Worm (Caenorhabditis elegans): ENCODE data around the gene ttr-50.

Gene ttr-50

DNA sequence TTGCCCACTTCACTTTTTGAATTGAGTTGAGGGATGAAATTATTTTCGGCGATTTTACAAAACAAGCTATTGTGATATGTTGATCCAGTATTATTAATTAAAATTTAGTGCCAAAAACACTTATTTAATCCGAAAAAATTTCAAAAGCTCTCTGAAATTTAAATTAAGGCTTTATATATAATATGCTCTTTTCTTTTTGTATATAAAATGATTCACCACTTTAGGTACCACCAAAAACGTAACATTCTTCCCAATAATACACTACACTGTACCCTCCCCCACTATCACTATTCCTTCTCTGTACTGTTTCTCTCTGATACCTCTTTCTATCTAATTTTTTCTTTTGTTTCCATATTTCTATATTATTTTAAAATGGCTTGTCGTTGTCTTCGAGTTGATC lies 3.0 kb upstream of the ttr-50 start, which contains the start of gene prx-2:
prx-2 (plus strand) TSS at position 301 of the 400 bp plus-strand sequence.
- TF ChIP-seq unc-62 (GFP tag; optimal IDR thresholded peaks at IDR 0.05), result no peak

DNA sequence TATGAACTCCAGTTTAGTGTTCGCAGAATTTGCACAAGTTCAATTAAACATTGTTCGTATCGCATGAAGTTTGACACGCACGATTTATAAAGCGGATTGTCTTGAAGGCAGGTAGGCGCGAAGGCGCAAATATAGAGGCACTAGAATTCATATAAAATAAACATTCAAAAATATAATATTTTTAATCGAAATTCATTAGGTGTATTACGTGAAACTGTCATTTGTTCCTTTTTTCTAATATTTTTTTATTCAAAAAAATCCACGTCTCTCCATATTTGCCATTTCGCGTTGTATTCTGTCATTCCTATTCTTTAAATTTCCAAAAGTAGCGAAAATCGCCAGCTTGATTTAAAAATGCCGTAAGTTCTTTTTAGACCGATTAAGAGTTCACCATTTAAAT lies 987 bp upstream of the ttr-50 start, which contains the start of gene ZK809.1:
ZK809.1 (plus strand) TSS at position 301 of the 400 bp plus-strand sequence.
- no peak for TF ChIP-seq unc-62 (GFP tag; optimal IDR thresholded peaks at IDR 0.05)

DNA sequence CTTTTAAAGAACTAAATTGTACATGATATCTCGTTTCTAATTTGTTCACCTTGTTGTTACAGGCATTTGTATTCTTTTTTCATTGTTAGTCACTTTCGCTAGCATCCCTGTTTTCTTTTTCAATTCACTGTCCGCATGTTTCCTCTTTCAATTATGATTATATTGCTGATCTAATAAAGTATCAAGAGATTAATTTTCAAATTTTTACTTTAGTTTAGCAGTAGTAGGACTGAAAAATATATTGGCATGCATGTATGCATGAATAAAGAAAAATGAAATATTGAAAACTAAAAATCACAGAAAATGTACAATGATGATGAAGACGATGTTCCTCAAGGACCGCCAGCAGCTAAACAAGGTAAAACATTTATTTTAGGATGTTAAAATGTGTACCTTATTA lies 2.8 kb downstream of the ttr-50 start, which contains the start of gene rbm-17:
rbm-17 (plus strand) TSS at position 301 of the 400 bp plus-strand sequence.
- no peak for TF ChIP-seq unc-62 (GFP tag; optimal IDR thresholded peaks at IDR 0.05)

DNA sequence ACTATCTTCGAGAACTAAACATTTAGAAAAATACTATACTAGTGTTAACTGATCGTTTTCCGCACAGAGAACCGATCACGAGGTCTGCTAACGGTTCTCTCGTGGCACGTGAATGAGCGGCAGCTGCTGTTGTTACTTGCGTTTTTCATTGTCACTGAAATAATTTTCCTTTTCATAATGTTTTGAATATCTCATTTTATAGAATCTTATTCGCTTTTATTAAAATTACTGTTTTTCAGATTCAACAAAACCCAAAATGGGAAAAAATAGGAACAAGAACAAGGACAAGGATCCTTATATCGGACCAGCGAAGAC lies 4.4 kb downstream of the ttr-50 start, which contains the start of gene F58B3.6:
F58B3.6 (plus strand) TSS at position 240 of the 315 bp plus-strand sequence.
- no peak for TF ChIP-seq unc-62 (GFP tag; optimal IDR thresholded peaks at IDR 0.05)

DNA sequence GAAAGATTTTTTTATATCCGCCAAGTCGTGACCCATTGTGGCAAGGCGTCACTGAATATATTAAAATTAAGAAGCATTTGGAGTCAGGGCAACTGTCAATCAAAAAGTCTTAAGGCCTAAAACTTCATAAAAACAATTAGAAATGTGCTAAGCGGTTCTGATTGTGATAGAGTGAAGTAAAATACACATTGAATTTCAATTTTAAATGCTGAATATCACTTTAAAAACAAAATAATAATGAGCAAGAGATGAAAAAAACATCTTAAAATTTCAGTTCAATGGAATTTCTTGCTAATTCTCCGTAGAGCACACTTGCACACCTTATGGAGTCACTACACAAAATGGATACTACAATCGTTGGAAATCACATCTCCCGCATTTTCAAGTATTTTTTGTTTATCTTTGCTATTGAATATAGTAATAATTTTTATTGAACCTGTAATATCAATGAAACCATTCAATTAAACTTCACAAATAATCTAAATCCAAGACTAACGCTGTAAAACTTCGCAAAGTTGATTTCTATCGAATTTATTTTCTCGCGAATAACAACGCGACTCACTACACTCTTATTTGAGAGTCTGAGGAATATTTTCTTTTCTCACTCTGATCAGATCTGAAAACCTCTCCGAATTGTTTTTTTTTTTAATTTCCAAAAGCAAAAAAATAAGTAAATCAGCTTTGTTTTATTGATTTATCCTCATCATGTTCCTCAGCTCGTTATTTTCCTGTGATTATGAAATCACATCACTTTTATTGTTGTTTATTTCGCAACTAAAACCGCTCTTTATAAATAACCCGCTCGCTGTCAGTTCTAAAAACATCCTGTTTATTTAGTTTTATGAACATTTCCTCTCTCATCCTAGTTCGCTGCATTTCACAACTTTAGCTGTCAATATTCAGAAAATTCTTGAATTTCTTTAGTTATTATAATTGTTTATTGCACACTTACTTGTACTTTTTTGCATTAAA lies 5.1 kb downstream of the ttr-50 start, which contains the start of gene mars-1:
mars-1 (minus strand) TSS at position 51 of the 972 bp plus-strand sequence.
- TF ChIP-seq unc-62 (GFP tag; optimal IDR thresholded peaks at IDR 0.05), result no peak

DNA sequence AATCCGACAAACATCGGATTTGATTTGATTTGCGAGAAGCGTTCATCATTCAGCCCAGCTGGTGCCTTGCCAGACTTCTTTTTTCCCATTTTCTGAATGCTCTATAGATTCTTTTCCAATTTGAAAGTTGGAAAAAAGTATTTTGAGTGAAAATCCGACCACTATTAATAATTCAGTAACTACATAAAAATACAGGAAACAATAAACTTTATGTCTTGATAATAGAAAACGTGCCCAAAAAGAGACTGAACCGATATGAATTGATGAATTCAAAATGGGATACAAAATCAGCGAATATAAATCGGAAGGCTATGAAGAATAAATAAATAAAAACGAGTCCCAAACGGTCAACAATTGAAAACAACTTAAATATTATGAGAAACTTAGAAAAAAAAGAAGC lies 9.1 kb downstream of the ttr-50 start, which contains the start of gene F58B3.4:
F58B3.4 (minus strand) TSS at position 101 of the 400 bp plus-strand sequence.
- TF ChIP-seq unc-62 (GFP tag; optimal IDR thresholded peaks at IDR 0.05), result no peak

DNA sequence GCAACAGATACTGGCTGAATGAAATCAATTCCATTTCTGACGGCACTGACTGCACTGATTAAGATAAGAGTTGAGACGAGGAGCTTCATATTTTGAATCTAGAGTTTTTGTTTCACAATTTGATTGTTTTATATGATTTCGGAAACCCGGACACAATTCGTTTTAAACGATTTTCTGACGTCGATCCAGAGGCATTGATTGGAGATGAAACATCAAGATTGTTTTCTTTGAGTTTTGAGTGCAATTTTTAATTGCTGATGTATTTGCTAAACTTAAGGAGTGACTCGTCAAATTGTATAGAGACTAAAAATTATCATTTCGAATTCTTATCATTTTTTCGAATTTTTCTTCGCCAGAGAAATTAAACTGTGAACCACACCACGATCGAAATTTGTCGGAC lies 13.0 kb downstream of the ttr-50 start, which contains the start of gene lys-6:
lys-6 (minus strand) TSS at position 101 of the 400 bp plus-strand sequence.
- no peak for TF ChIP-seq unc-62 (GFP tag; optimal IDR thresholded peaks at IDR 0.05)

DNA sequence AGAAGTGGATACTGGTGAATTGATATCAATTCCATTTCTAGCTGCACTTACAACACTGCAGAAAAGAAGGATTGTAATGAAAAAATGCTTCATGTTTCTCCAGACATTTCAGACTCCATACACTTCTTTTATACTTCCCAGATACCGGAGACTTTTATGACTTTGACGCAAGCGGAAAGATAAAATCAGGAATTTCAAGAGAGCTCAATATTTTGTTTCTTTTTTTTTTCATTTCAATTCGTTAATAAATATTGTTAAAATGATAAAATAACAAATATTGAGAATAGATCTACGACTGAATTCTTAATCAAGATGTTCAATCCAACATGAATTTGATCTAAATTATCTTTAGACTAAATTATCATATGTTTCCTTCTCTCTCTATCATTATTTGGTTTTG lies 15.3 kb downstream of the ttr-50 start, which contains the start of gene lys-5:
lys-5 (minus strand) TSS at position 101 of the 400 bp plus-strand sequence.
- no peak for TF ChIP-seq unc-62 (GFP tag; optimal IDR thresholded peaks at IDR 0.05)

DNA sequence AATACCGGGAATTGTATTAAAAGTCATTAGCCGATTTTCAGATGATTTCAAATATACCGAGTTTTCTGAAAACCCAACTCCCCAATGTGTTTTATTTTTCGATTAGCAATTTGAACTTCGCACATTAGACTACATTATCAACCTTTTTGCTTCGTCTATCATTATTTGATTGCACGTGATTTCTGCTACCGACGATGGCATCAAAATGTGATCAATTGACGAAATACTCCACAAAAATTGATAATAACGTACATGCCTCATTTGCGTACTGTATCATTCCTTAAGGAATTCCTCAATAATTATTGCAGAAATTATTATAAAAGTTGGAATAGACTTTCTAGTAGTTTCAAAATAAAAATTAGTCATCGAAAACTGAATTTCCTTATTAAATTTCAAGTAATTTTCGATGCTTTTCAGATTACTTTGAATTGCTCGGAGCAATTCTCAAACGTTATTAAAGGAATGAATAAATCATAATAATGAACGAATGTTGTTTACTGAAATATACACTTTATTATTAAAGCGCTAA lies 17.0 kb downstream of the ttr-50 start:
- TF ChIP-seq unc-62 (GFP tag; optimal IDR thresholded peaks at IDR 0.05), result no peak

DNA sequence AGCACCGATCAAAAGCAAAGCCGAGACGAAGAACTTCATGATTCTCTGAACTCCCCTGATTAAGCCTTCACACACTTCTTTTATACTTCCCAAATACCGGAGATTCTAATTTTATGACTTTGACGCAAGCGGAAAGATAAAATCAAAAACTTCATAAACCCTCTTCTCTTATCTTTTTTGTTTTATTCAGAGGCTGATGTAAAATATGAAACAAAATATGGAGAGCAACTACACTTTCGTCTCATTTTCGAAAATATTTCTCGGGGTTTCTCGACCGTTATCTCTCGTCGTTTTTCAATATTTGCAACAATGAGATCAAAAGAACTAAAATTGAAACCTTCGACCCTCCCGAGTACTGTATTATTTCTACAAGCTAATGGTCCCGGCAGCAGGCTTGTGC lies 17.8 kb downstream of the ttr-50 start, which contains the start of gene lys-4:
lys-4 (minus strand) TSS at position 115 of the 400 bp plus-strand sequence.
- no peak for TF ChIP-seq unc-62 (GFP tag; optimal IDR thresholded peaks at IDR 0.05)

DNA sequence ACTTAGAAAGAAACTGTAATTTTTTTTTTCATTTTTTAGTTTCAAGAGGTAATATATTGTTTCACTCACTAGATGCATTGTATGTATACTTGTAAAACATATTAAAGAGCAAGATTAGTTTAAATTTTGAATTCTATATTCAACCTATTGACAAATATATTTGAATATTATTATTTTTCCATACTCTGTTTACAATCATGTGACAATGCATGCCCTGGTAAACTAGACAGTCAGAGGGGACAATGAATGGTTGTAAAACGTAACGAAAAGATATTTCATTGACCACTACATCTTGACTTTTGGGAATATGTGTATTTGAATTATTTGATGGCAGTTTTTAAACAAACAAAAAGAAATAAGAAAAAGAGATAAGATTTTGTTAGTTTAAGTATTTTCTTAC lies 18.5 kb downstream of the ttr-50 start:
- no peak for TF ChIP-seq unc-62 (GFP tag; optimal IDR thresholded peaks at IDR 0.05)

DNA sequence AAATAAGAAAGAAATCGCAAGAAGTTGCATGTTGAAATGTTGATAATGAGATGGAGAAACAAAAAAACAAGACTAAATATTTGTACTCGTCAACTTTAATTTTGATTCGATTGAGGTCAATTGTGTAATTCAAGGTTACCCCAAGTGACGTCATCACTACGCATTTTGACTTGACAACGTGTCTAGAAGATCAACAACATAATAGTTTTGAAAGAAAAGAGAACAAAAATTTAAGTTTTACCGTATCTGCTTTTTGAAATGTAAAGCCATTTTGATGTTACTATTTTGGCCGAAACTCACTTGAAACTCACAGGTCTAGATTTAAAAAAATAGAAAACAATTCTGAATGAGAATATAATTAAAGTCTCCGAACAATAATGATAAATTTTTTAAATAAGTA lies 19.9 kb downstream of the ttr-50 start, which contains the start of gene dsl-5:
dsl-5 (minus strand) TSS at position 101 of the 400 bp plus-strand sequence.
- no peak for TF ChIP-seq unc-62 (GFP tag; optimal IDR thresholded peaks at IDR 0.05)

DNA sequence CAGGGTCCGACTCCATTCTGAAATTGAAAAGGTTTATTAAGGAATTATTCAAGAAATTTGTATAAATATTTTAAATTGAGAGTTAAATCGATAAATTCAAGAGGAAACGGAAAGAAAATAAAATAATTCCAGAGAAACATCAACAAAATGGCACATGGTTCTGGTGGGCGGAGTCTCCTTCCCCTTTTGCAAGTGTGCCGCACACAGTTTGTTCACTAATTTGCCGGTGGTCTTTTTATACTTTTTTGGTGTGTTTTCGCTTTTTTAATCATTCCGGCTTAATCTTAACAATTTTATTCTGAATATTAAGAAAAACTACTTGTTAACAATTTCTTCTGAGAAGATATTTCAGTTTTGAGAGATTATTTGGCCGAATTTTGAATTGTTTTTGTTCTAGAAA lies 35.9 kb downstream of the ttr-50 start, which contains the start of the genes ragc-1 and Y24F12A.1:
ragc-1 (minus strand) TSS at position 25 of the 400 bp plus-strand sequence.
Y24F12A.1 (plus strand) TSS at position 346 of the 400 bp plus-strand sequence.
- no peak for TF ChIP-seq unc-62 (GFP tag; optimal IDR thresholded peaks at IDR 0.05)

DNA sequence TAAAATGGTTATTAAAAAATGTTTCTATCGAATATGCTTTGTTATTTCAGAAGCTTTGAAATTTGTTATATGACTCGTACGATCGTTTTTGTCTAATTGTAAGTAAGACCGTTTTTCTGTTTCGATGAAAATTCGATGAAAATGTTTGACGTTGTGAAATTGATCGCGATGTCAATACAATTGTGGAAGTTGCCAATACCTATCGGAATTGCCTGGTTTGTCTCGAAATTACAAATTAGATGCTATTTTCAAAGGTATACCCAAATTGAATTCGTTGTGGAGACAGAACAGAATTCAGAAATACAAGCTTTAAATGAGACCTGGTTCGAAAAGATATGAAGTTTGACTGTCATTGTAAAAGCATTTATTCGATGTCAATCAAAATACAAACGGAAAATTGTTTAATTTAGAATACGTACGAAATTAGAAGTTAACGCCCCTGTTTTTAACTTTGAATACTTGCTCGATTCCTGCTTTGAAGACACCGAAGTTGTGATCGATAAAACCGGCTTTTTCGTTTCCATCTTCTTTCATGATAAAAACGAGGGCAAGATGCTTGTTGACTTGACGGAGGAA lies 37.5 kb downstream of the ttr-50 start:
- no peak for TF ChIP-seq unc-62 (GFP tag; optimal IDR thresholded peaks at IDR 0.05)

DNA sequence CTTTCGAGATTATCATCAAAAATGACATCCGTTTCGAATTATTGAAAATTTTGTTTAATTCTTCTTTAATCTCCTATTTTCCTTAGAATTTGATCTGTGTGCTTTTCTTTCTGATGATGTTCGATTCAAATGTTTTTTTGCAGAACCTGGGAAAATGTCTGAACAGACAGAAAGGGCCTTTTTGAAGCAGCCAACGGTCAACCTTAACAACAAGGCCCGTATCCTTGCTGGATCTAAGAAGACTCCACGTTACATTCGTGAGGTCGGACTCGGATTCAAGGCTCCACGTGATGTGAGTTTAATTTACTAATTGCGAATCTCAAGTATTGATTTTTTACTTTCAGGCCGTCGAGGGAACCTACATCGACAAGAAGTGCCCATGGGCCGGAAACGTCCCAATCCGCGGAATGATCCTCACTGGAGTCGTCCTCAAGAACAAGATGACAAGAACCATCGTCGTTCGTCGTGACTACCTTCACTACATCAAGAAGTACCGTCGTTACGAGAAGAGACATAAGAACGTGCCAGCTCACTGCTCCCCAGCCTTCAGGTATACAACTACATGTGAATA lies 38.2 kb downstream of the ttr-50 start, which contains the start of gene rps-11:
rps-11 (plus strand) TSS at position 144 of the 571 bp plus-strand sequence.
- TF ChIP-seq unc-62 (GFP tag; optimal IDR thresholded peaks at IDR 0.05), result no peak

Measured in whole organism, dauer.